Fruit fly (Drosophila melanogaster) whole organism, embryonic: ENCODE data around the gene Sec13.

Experiments used
- ATbp ChIP-seq: fragments of 200-800 bp; sonication (Bioruptor generic); optimal IDR thresholded peaks from 2 replicates; lab custom pipeline; 2017; ENCODE audit warnings: missing biosample characterization, mild to moderate bottlenecking, missing genetic modification characterization, missing genetic modification reagents
- Adf1 ChIP-seq: fragments of 200-800 bp; sonication (Bioruptor generic); IDR thresholded peaks from 2 replicates; pipeline ENCODE4 v1.3.6; 2022; ENCODE audit warnings: missing biosample characterization, missing genetic modification characterization
- Bdp1 ChIP-seq: fragments of 200-800 bp; sonication (Bioruptor generic); optimal IDR thresholded peaks from 3 replicates; lab custom pipeline; 2016; ENCODE audit warnings: missing biosample characterization, missing genetic modification characterization
- CG10431 ChIP-seq: fragments of 200-800 bp; sonication (Bioruptor generic); optimal IDR thresholded peaks from 3 replicates; lab custom pipeline; 2018; ENCODE audit warnings: missing biosample characterization, mild to moderate bottlenecking, missing genetic modification characterization
- CG10565 ChIP-seq: fragments of 200-800 bp; sonication (Bioruptor generic); optimal IDR thresholded peaks from 3 replicates; lab custom pipeline; 2016; ENCODE audit warnings: missing biosample characterization, mild to moderate bottlenecking, missing genetic modification characterization
- CG10959 ChIP-seq: fragments of 200-800 bp; sonication (Bioruptor generic); IDR thresholded peaks from 2 replicates; pipeline ENCODE4 v1.3.6; 2022; ENCODE audit warnings: missing biosample characterization, missing genetic modification characterization
- CG13894 ChIP-seq: fragments of 200-800 bp; sonication (Bioruptor generic); optimal IDR thresholded peaks from 3 replicates; lab custom pipeline; 2018; ENCODE audit warnings: missing biosample characterization, mild to moderate bottlenecking, missing genetic modification characterization, moderate library complexity
- CG15073 ChIP-seq: fragments of 200-800 bp; sonication (Bioruptor generic); optimal IDR thresholded peaks from 2 replicates; lab custom pipeline; 2016; ENCODE audit warnings: missing biosample characterization, missing genetic modification characterization
- CG16779 ChIP-seq: fragments of 200-800 bp; sonication (Bioruptor generic); IDR thresholded peaks from 2 replicates; pipeline ENCODE4 v1.3.6; 2022; ENCODE audit warnings: missing biosample characterization, missing genetic modification characterization
- CG18619 ChIP-seq: fragments of 200-800 bp; sonication (Bioruptor generic); optimal IDR thresholded peaks from 3 replicates; lab custom pipeline; 2017; ENCODE audit warnings: missing biosample characterization, mild to moderate bottlenecking, missing genetic modification characterization
- CG2199 ChIP-seq: fragments of 200-800 bp; sonication (Bioruptor generic); IDR thresholded peaks from 3 replicates; pipeline ENCODE4 v1.3.6; 2022; ENCODE audit warnings: missing biosample characterization, missing genetic modification characterization
- CG3726 ChIP-seq: fragments of 200-800 bp; sonication (Bioruptor generic); IDR thresholded peaks from 3 replicates; pipeline ENCODE4, ENCODE4 v1.3.6; 2022; ENCODE audit warnings: missing biosample characterization, missing genetic modification characterization
- CG3847 ChIP-seq: fragments of 200-800 bp; sonication (Bioruptor generic); IDR thresholded peaks from 2 replicates; pipeline ENCODE4 v1.3.6; 2022; ENCODE audit warnings: missing biosample characterization, missing genetic modification characterization
- CG4617 ChIP-seq: fragments of 200-800 bp; sonication (Bioruptor generic); optimal IDR thresholded peaks from 3 replicates; lab custom pipeline; 2016; ENCODE audit warnings: missing biosample characterization, missing genetic modification characterization, borderline replicate concordance
- CG6683 ChIP-seq: fragments of 200-800 bp; sonication (Bioruptor generic); optimal IDR thresholded peaks from 2 replicates; lab custom pipeline; 2017; ENCODE audit warnings: missing biosample characterization, mild to moderate bottlenecking, missing genetic modification characterization, missing genetic modification reagents
- CG6791 ChIP-seq: fragments of 200-800 bp; sonication (Bioruptor generic); IDR thresholded peaks from 3 replicates; pipeline ENCODE4 v1.3.6; 2022; ENCODE audit warnings: missing biosample characterization, missing genetic modification characterization; ENCODE audit not compliant: partially characterized antibody
- CG7963 ChIP-seq: fragments of 200-800 bp; sonication (Bioruptor generic); IDR thresholded peaks from 3 replicates; pipeline ENCODE4 v1.3.6; 2022; ENCODE audit warnings: missing biosample characterization, missing genetic modification characterization; ENCODE audit not compliant: partially characterized antibody
- CG7987 ChIP-seq: fragments of 200-800 bp; sonication (Bioruptor generic); optimal IDR thresholded peaks from 2 replicates; lab custom pipeline; 2018; ENCODE audit warnings: missing biosample characterization, mild to moderate bottlenecking, missing genetic modification characterization, moderate library complexity
- CG8290 ChIP-seq, 3 experiments: fragments of 200-800 bp; sonication (Bioruptor generic); optimal IDR thresholded peaks; 2 replicates each; lab custom pipeline; 2016 to 2019; ENCODE audit warnings: missing biosample characterization in 3 of 3, missing genetic modification characterization in 3 of 3, mild to moderate bottlenecking in 2 of 3, moderate library complexity in 1 of 3
- CG9609 ChIP-seq: fragments of 200-800 bp; sonication (Bioruptor generic); optimal IDR thresholded peaks from 3 replicates; lab custom pipeline; 2016; ENCODE audit warnings: missing biosample characterization, missing genetic modification characterization
- CG9797 ChIP-seq: fragments of 200-800 bp; sonication (Bioruptor generic); optimal IDR thresholded peaks from 3 replicates; lab custom pipeline; 2018; ENCODE audit warnings: missing biosample characterization, mild to moderate bottlenecking, missing genetic modification characterization
- Dref ChIP-seq: fragments of 200-800 bp; sonication (Bioruptor generic); IDR thresholded peaks from 2 replicates; pipeline ENCODE4 v1.3.6; 2022; ENCODE audit warnings: missing biosample characterization, missing genetic modification characterization
- Drgx ChIP-seq: fragments of 200-800 bp; sonication (Bioruptor generic); IDR thresholded peaks from 2 replicates; pipeline ENCODE4 v1.3.6; 2022; ENCODE audit warnings: missing biosample characterization, missing genetic modification characterization
- Elba2 ChIP-seq: fragments of 200-800 bp; sonication (Bioruptor generic); optimal IDR thresholded peaks from 3 replicates; lab custom pipeline; 2016; ENCODE audit warnings: missing biosample characterization, missing genetic modification characterization
- Fer1 ChIP-seq: fragments of 200-800 bp; sonication (Bioruptor generic); optimal IDR thresholded peaks from 2 replicates; lab custom pipeline; 2017; ENCODE audit warnings: missing biosample characterization, mild to moderate bottlenecking, missing genetic modification characterization
- HLHmδ ChIP-seq: fragments of 200-800 bp; sonication (Bioruptor generic); optimal IDR thresholded peaks from 2 replicates; lab custom pipeline; 2018; ENCODE audit warnings: missing biosample characterization, mild to moderate bottlenecking, missing genetic modification characterization, moderate library complexity
- HmgD ChIP-seq: fragments of 200-800 bp; sonication (Bioruptor generic); optimal IDR thresholded peaks from 3 replicates; lab custom pipeline; 2016; ENCODE audit warnings: missing biosample characterization, missing genetic modification characterization
- HmgZ ChIP-seq: fragments of 200-800 bp; sonication (Bioruptor generic); optimal IDR thresholded peaks from 2 replicates; lab custom pipeline; 2018; ENCODE audit warnings: missing biosample characterization, mild to moderate bottlenecking, missing genetic modification characterization
- Hsf ChIP-seq: fragments of 200-800 bp; sonication (Bioruptor generic); optimal IDR thresholded peaks from 3 replicates; lab custom pipeline; 2016; ENCODE audit warnings: missing biosample characterization, missing genetic modification characterization
- Max ChIP-seq: fragments of 200-800 bp; sonication (Bioruptor generic); optimal IDR thresholded peaks from 2 replicates; lab custom pipeline; 2016; ENCODE audit warnings: missing biosample characterization, mild to moderate bottlenecking, missing genetic modification characterization
- Mrtf ChIP-seq: fragments of 200-800 bp; sonication (Bioruptor generic); IDR thresholded peaks from 3 replicates; pipeline ENCODE4 v1.3.6; 2022; ENCODE audit warnings: missing biosample characterization, missing genetic modification characterization
- Rx ChIP-seq: fragments of 200-800 bp; sonication (Bioruptor generic); IDR thresholded peaks from 2 replicates; pipeline ENCODE4 v1.3.6; 2022; ENCODE audit warnings: missing biosample characterization, missing genetic modification characterization
- ac ChIP-seq: fragments of 200-800 bp; sonication (Bioruptor generic); optimal IDR thresholded peaks from 3 replicates; lab custom pipeline; 2017; ENCODE audit warnings: missing biosample characterization, mild to moderate bottlenecking, missing genetic modification characterization
- amos ChIP-seq: fragments of 200-800 bp; sonication (Bioruptor generic); IDR thresholded peaks from 2 replicates; pipeline ENCODE4 v1.3.6; 2022; ENCODE audit warnings: missing biosample characterization, missing genetic modification characterization; ENCODE audit not compliant: partially characterized antibody
- ap ChIP-seq: fragments of 200-800 bp; sonication (Bioruptor generic); IDR thresholded peaks from 2 replicates; pipeline ENCODE4 v1.3.6; 2022; ENCODE audit warnings: missing biosample characterization, missing genetic modification characterization
- ind ChIP-seq: fragments of 200-800 bp; sonication (Bioruptor generic); optimal IDR thresholded peaks from 3 replicates; lab custom pipeline; 2016; ENCODE audit warnings: missing biosample characterization, missing genetic modification characterization
- kay ChIP-seq: fragments of 200-800 bp; sonication (Bioruptor generic); optimal IDR thresholded peaks from 2 replicates; lab custom pipeline; 2016; ENCODE audit warnings: missing biosample characterization, missing genetic modification characterization
- lab ChIP-seq: fragments of 200-800 bp; sonication (Bioruptor generic); optimal IDR thresholded peaks from 3 replicates; lab custom pipeline; 2017; ENCODE audit warnings: missing biosample characterization, missing genetic modification characterization, mild to moderate bottlenecking, moderate library complexity, missing genetic modification reagents
- maf-S ChIP-seq: fragments of 200-800 bp; sonication (Bioruptor generic); optimal IDR thresholded peaks from 2 replicates; lab custom pipeline; 2016; ENCODE audit warnings: missing biosample characterization, missing genetic modification characterization
- onecut ChIP-seq: fragments of 200-800 bp; sonication (Bioruptor generic); IDR thresholded peaks from 2 replicates; pipeline ENCODE4 v1.3.6; 2022; ENCODE audit warnings: missing biosample characterization, missing genetic modification characterization
- phol ChIP-seq: fragments of 200-800 bp; sonication (Bioruptor generic); optimal IDR thresholded peaks from 3 replicates; lab custom pipeline; 2018; ENCODE audit warnings: missing biosample characterization, mild to moderate bottlenecking, missing genetic modification characterization, moderate library complexity
- repo ChIP-seq: fragments of 200-800 bp; sonication (Bioruptor generic); optimal IDR thresholded peaks from 2 replicates; lab custom pipeline; 2016; ENCODE audit warnings: missing biosample characterization, missing genetic modification characterization
- run ChIP-seq: fragments of 200-800 bp; sonication (Bioruptor generic); optimal IDR thresholded peaks from 3 replicates; lab custom pipeline; 2018; ENCODE audit warnings: missing biosample characterization, mild to moderate bottlenecking, missing genetic modification characterization
- seq ChIP-seq: fragments of 200-800 bp; sonication (Bioruptor generic); IDR thresholded peaks from 2 replicates; pipeline ENCODE4 v1.3.6; 2022; ENCODE audit warnings: missing biosample characterization, missing genetic modification characterization
- sob ChIP-seq: fragments of 200-800 bp; sonication (Bioruptor generic); IDR thresholded peaks from 2 replicates; pipeline ENCODE4 v1.3.6; 2022; ENCODE audit warnings: missing biosample characterization, missing genetic modification characterization
- sr ChIP-seq: fragments of 200-800 bp; sonication (Bioruptor generic); IDR thresholded peaks from 3 replicates; pipeline ENCODE4 v1.3.6; 2022; ENCODE audit warnings: missing biosample characterization, missing genetic modification characterization
- tio ChIP-seq: fragments of 200-800 bp; sonication (Bioruptor generic); optimal IDR thresholded peaks from 2 replicates; lab custom pipeline; 2017; ENCODE audit warnings: missing biosample characterization, missing genetic modification characterization, inconsistent platforms
- ttk ChIP-seq: fragments of 200-800 bp; sonication (Bioruptor generic); IDR thresholded peaks from 2 replicates; pipeline ENCODE4 v2.1.2; 2022; ENCODE audit warnings: missing biosample characterization, missing genetic modification characterization
- twi ChIP-seq: fragments of 200-800 bp; optimal IDR thresholded peaks from 2 replicates; lab custom pipeline; 2019; ENCODE audit warnings: missing biosample characterization, mild to moderate bottlenecking, missing genetic modification characterization, moderate library complexity
- usp ChIP-seq: fragments of >200 bp; optimal IDR thresholded peaks from 2 replicates; lab custom pipeline; 2017; ENCODE audit warnings: missing biosample characterization, missing genetic modification characterization
- wek ChIP-seq: fragments of 200-800 bp; sonication (Bioruptor generic); optimal IDR thresholded peaks from 3 replicates; lab custom pipeline; 2018; ENCODE audit warnings: missing biosample characterization, mild to moderate bottlenecking, missing genetic modification characterization, moderate library complexity

The Sec13 gene

dm6 chr3R:23314332-23314731 is 41.7 kb upstream of the Sec13 start (continued):
- peak; percentile 67 for TF ChIP-seq lab (GFP tag; lab: Kevin White, UChicago)
- peak; percentile 61; the same call in 1 of the 2 replicates for TF ChIP-seq seq (GFP tag; lab: Robert Waterston, UW)
- TF ChIP-seq tio (GFP tag; lab: Kevin White, UChicago) = peak; percentile 18
- peak; percentile 3 for TF ChIP-seq Hsf (GFP tag; lab: Kevin White, UChicago)
- peak; percentile 64 for TF ChIP-seq sob
- peak; percentile 54; the same call in 1 of the 2 replicates for TF ChIP-seq Adf1 (GFP tag; lab: Robert Waterston, UW)
- TF ChIP-seq onecut (GFP tag; lab: Robert Waterston, UW) = peak; percentile 56; the same call in 1 of the 2 replicates
- no peak for TF ChIP-seq ap (GFP tag; lab: Robert Waterston, UW)
- TF ChIP-seq CG15073 (GFP tag; lab: Kevin White, UChicago) = no peak
- peak; percentile 42 for TF ChIP-seq phol
- no peak for TF ChIP-seq CG10565
- TF ChIP-seq CG7987 (GFP tag; lab: Kevin White, UChicago) = peak; percentile 79
- TF ChIP-seq HLHmδ = peak; percentile 71
- TF ChIP-seq CG6791 (GFP tag; lab: Robert Waterston, UW) = no peak
- TF ChIP-seq CG16779 = no peak
- TF ChIP-seq repo (GFP tag; lab: Kevin White, UChicago) = peak; percentile 13
- TF ChIP-seq CG8290 (GFP tag; optimal IDR thresholded peaks at IDR 0.05; lab: Kevin White, UChicago) = peak; percentile 23
- peak; percentile 35 to 44 for TF ChIP-seq CG8290 (tag; optimal IDR thresholded peaks at IDR 0.05; lab: Kevin White, UChicago)
- TF ChIP-seq kay (GFP tag; lab: Kevin White, UChicago) = no peak
- no peak for TF ChIP-seq Mrtf (GFP tag; lab: Robert Waterston, UW)
- no peak for TF ChIP-seq maf-S
- TF ChIP-seq CG10431 (GFP tag; lab: Kevin White, UChicago) = peak; percentile 67
- peak; percentile 16 for TF ChIP-seq twi (tag; lab: Kevin White, UChicago)
- TF ChIP-seq Fer1 (GFP tag; lab: Kevin White, UChicago) = peak; percentile 61
- no peak for TF ChIP-seq CG4617 (GFP tag; lab: Kevin White, UChicago)
- TF ChIP-seq ttk (GFP tag; lab: Robert Waterston, UW) = no peak
- no peak for TF ChIP-seq CG18619
- TF ChIP-seq ATbp = peak; percentile 13
- peak; percentile 20 for TF ChIP-seq HmgZ (tag; lab: Kevin White, UChicago)
- TF ChIP-seq usp (GFP tag; lab: Kevin White, UChicago) = no peak
- no peak for TF ChIP-seq CG3726 (GFP tag; lab: Robert Waterston, UW)
- TF ChIP-seq Elba2 (GFP tag; lab: Kevin White, UChicago) = no peak
- 0 out of 2 replicates have a peak, but pooled peaks have one; percentile 17 for TF ChIP-seq CG3847 (GFP tag; lab: Robert Waterston, UW)
- peak; percentile 72 for TF ChIP-seq wek (GFP tag; lab: Kevin White, UChicago)
- TF ChIP-seq Max (GFP tag; lab: Kevin White, UChicago) = no peak
- TF ChIP-seq CG13894 (tag; lab: Kevin White, UChicago) = no peak
- no peak for TF ChIP-seq CG6683 (GFP tag; lab: Kevin White, UChicago)
- no peak for TF ChIP-seq Rx (GFP tag; lab: Robert Waterston, UW)
- no peak for TF ChIP-seq CG7963 (GFP tag; lab: Robert Waterston, UW)
- TF ChIP-seq sr (GFP tag; lab: Robert Waterston, UW) = no peak
- no peak for TF ChIP-seq ind
- TF ChIP-seq ac = peak; percentile 43
- no peak for TF ChIP-seq CG10959 (GFP tag; lab: Robert Waterston, UW)
- TF ChIP-seq CG9797 (GFP tag; lab: Kevin White, UChicago) = no peak
- no peak for TF ChIP-seq Dref
- no peak; the same call in none of the 3 replicates for TF ChIP-seq CG2199 (GFP tag; lab: Robert Waterston, UW)
- TF ChIP-seq CG9609 (GFP tag; lab: Kevin White, UChicago) = no peak
- peak; percentile 49 for TF ChIP-seq HmgD
- TF ChIP-seq run = no peak
- no peak for TF ChIP-seq amos
- TF ChIP-seq Bdp1 = no peak
- peak; percentile 73 for TF ChIP-seq Drgx (GFP tag; lab: Robert Waterston, UW)
